Worm (Caenorhabditis elegans) whole organism, late embryonic: ENCODE data around the gene C18D4.12.

Experiments used
- C08G9.2 ChIP-seq: sonication (generic microtip); optimal IDR thresholded peaks from 2 replicates; lab custom pipeline; 2016; ENCODE audit warnings: mild to moderate bottlenecking, missing genetic modification characterization, moderate library complexity, missing compliant biosample characterization
- K02D7.2 ChIP-seq: sonication (generic microtip); optimal IDR thresholded peaks from 2 replicates; lab custom pipeline; 2017; ENCODE audit warnings: mild to moderate bottlenecking, missing genetic modification characterization, missing compliant biosample characterization
- ceh-18 ChIP-seq: sonication (generic microtip); optimal IDR thresholded peaks from 2 replicates; lab custom pipeline; 2016; ENCODE audit warnings: missing genetic modification characterization, missing compliant biosample characterization
- ceh-24 ChIP-seq: sonication (generic microtip); optimal IDR thresholded peaks from 2 replicates; lab custom pipeline; 2016; ENCODE audit warnings: mild to moderate bottlenecking, missing genetic modification characterization, missing compliant biosample characterization
- hlh-30 ChIP-seq: sonication (generic microtip); optimal IDR thresholded peaks from 2 replicates; lab custom pipeline; 2017; ENCODE audit warnings: antibody characterized with exemption, missing genetic modification characterization, missing compliant biosample characterization; ENCODE audit not compliant: insufficient read depth
- nfya-1 ChIP-seq: sonication (generic microtip); optimal IDR thresholded peaks from 2 replicates; lab custom pipeline; 2017; ENCODE audit warnings: missing genetic modification characterization, mild to moderate bottlenecking, missing compliant biosample characterization, antibody characterized with exemption, moderate library complexity
- npax-4 ChIP-seq: sonication (generic microtip); optimal IDR thresholded peaks from 2 replicates; lab custom pipeline; 2016; ENCODE audit warnings: missing genetic modification characterization, missing compliant biosample characterization
- pha-2 ChIP-seq: sonication (generic microtip); optimal IDR thresholded peaks from 2 replicates; lab custom pipeline; 2017; ENCODE audit warnings: mild to moderate bottlenecking, missing genetic modification characterization, missing compliant biosample characterization

DNA sequence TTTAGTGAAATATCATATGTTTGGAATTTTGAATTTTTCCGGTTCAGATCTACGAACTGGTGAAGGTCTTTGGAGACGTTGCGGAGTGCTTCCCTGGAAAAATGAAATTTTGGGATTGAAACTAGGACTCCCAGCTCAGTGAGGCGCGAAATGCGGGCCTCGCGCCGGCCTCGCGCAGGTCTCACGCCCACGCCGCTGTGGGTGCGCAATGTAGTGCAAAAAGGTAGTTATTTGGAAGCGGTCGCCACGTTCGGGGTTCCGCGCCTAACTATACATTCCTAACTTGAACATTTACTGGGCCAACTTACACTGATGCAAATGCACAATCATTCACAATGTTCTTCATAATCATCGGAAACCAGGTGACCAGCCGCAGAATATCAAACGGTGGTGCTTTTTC, 30.3 kb downstream of the C18D4.12 start:
- TF ChIP-seq nfya-1 (tag; lab: Kevin White, UChicago) = no peak
- no peak for TF ChIP-seq ceh-24
- TF ChIP-seq hlh-30 (tag; lab: Kevin White, UChicago) = no peak
- TF ChIP-seq ceh-18 (tag; lab: Kevin White, UChicago) = no peak
- TF ChIP-seq K02D7.2 = no peak
- no peak for TF ChIP-seq pha-2 (tag; lab: Kevin White, UChicago)
- no peak for TF ChIP-seq npax-4 (tag; lab: Kevin White, UChicago)
- TF ChIP-seq C08G9.2 (tag; lab: Kevin White, UChicago) = no peak
